Worm (Caenorhabditis elegans): ENCODE data around the gene msp-33.
"Not testable (repeated sequence)": the region's sequence is repeated elsewhere in the genome, so short reads cannot be mapped to it uniquely, and the experiment has no call there.

The msp-33 gene

ce11 chrII:4920608-4921007 lies 28.1 kb upstream of the msp-33 start:
- TF ChIP-seq elt-3 (tag; optimal IDR thresholded peaks at IDR 0.05) (peak in 1 of 6 experiments; percentile 11), lin-39 (tag; optimal IDR thresholded peaks at IDR 0.05) (no peak), elt-2 (tag; optimal IDR thresholded peaks at IDR 0.05) (peak; percentile 50)

DNA sequence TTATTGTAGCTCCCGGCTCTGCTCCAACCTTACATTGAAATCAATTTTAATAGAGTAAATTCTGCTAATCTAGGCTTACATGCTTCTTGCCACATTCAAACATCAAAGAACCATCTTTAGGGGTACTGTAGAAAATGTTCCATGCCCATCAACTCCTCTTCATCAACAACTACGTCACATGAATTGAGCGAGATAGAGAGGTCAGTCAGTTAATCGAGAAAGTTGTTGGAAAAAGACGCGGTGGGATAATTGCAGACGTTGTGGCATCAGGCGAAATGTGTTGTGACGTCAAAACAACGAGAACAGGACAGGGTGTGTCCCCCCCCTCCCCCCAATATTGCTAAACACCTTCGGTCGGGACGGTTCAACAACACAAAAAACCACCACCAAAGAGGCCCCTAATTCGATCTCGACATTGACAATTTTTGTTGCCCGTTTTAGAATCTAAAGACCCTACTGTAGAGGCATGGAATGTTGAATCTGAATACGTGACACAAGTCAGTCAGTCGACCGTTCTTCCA lies 26.1 kb upstream of the msp-33 start:
- TF ChIP-seq pag-3 (tag; optimal IDR thresholded peaks at IDR 0.05; ENCODE audit: borderline replicate concordance, insufficient read depth): no peak
- TF ChIP-seq nhr-85 (tag): peak; percentile 93
- no peak for TF ChIP-seq nhr-12 (tag; optimal IDR thresholded peaks at IDR 0.05)
- no peak for TF ChIP-seq unc-98 (GFP tag; IDR thresholded peaks at IDR 0.05)
- TF ChIP-seq nhr-20 (tag; optimal IDR thresholded peaks at IDR 0.05): peak; percentile 22
- peak; percentile 11 for TF ChIP-seq unc-130 (tag; optimal IDR thresholded peaks at IDR 0.05)
- TF ChIP-seq grh-1 (GFP tag; IDR thresholded peaks at IDR 0.05): peak; percentile 40
- no peak for TF ChIP-seq efl-1 (optimal IDR thresholded peaks at IDR 0.05)
- TF ChIP-seq efl-1 (GFP tag; optimal IDR thresholded peaks at IDR 0.05 in 1 of 2): peak in 1 of 2 experiments; percentile 81
- TF ChIP-seq ztf-11 (tag; optimal IDR thresholded peaks at IDR 0.05): no peak
- peak; percentile 52 for TF ChIP-seq blmp-1 (tag; optimal IDR thresholded peaks at IDR 0.05)
- peak; percentile 10 for TF ChIP-seq tbx-2 (tag; optimal IDR thresholded peaks at IDR 0.05)
- TF ChIP-seq hlh-17 (GFP tag; optimal IDR thresholded peaks at IDR 0.05; ENCODE audit: borderline replicate concordance): no peak
- peak in 1 of 2 experiments; percentile 15 for TF ChIP-seq lin-35 (GFP tag; optimal IDR thresholded peaks at IDR 0.05)
- TF ChIP-seq lin-13 (GFP tag; optimal IDR thresholded peaks at IDR 0.05): no peak
- no peak for TF ChIP-seq xbp-1 (tag; optimal IDR thresholded peaks at IDR 0.05)
- no peak for TF ChIP-seq fkh-8 (tag; optimal IDR thresholded peaks at IDR 0.05)
- TF ChIP-seq nhr-77 (tag; optimal IDR thresholded peaks at IDR 0.05): no peak
- peak; percentile 47 for TF ChIP-seq lin-14 (GFP tag; optimal IDR thresholded peaks at IDR 0.05)
- TF ChIP-seq elt-3 (tag; optimal IDR thresholded peaks at IDR 0.05): peak in 1 of 6 experiments; percentile 26

DNA sequence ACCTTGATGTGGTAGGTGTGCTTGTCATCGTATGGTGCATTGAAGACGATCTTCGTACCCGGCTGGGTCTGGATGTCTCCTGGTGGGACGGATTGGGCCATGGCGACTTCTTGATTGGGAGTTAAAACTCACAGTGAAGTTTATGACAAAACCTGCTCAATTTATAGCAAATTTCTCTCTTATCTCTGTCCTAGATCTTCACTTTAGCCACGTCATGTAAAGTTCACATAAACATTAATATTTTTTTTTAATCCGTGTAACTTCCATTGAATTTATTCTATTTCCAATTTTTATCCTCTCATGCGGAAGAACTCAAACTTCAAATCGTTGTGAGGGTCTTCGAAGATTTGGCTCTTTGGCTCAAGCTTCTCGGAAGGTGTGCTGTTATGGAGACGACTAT lies 24.0 kb upstream of the msp-33 start, which contains the start of gene msp-31:
msp-31 (minus strand) TSS at position 101 of the 400 bp plus-strand sequence.
- not testable (repeated sequence) for TF ChIP-seq lin-13 (GFP tag; optimal IDR thresholded peaks at IDR 0.05); nhr-90 (tag; optimal IDR thresholded peaks at IDR 0.05; ENCODE audit: poor library complexity); efl-1 (optimal IDR thresholded peaks at IDR 0.05); efl-1 (GFP tag; optimal IDR thresholded peaks at IDR 0.05 in 1 of 2)

- TF ChIP-seq nhr-77 (tag; optimal IDR thresholded peaks at IDR 0.05) (no peak), efl-1 (optimal IDR thresholded peaks at IDR 0.05) (no peak), efl-1 (GFP tag; optimal IDR thresholded peaks at IDR 0.05 in 1 of 2) (peak in 1 of 2 experiments; percentile 63), nhr-85 (tag) (peak; percentile 71)
These were observed 23.1 kb upstream of the msp-33 start for ce11 chrII:4915572-4915971.

- TF ChIP-seq mab-9 (GFP tag; IDR thresholded peaks at IDR 0.05) (no peak), unc-30 (tag; optimal IDR thresholded peaks at IDR 0.05) (no peak), dsc-1 (tag; optimal IDR thresholded peaks at IDR 0.05) (no peak), nhr-20 (tag; optimal IDR thresholded peaks at IDR 0.05) (no peak), nhr-28 (tag; optimal IDR thresholded peaks at IDR 0.05) (no peak), nhr-77 (tag; optimal IDR thresholded peaks at IDR 0.05) (no peak), nhr-84 (tag; optimal IDR thresholded peaks at IDR 0.05) (no peak), efl-1 (optimal IDR thresholded peaks at IDR 0.05) (no peak), efl-1 (GFP tag; optimal IDR thresholded peaks at IDR 0.05 in 1 of 2) (no peak), zag-1 (tag; optimal IDR thresholded peaks at IDR 0.05) (no peak), ceh-90 (tag; optimal IDR thresholded peaks at IDR 0.05) (no peak), fkh-8 (tag; optimal IDR thresholded peaks at IDR 0.05) (no peak), egl-13 (tag; optimal IDR thresholded peaks at IDR 0.05) (no peak), unc-130 (tag; optimal IDR thresholded peaks at IDR 0.05) (no peak), elt-2 (tag; optimal IDR thresholded peaks at IDR 0.05) (no peak)
These were observed 21.7 kb upstream of the msp-33 start, which contains the start of gene R05F9.11 for ce11 chrII:4914214-4914613. Gene R05F9.11 (minus strand): TSS chrII:4914218.

Measured in whole organism, L1 larva.